Fruit fly (Drosophila melanogaster): ENCODE data around the gene Droj2.
A peak's percentile ranks its signal among the peaks of the same experiment; 100 is the strongest.

Droj2 gene

DNA sequence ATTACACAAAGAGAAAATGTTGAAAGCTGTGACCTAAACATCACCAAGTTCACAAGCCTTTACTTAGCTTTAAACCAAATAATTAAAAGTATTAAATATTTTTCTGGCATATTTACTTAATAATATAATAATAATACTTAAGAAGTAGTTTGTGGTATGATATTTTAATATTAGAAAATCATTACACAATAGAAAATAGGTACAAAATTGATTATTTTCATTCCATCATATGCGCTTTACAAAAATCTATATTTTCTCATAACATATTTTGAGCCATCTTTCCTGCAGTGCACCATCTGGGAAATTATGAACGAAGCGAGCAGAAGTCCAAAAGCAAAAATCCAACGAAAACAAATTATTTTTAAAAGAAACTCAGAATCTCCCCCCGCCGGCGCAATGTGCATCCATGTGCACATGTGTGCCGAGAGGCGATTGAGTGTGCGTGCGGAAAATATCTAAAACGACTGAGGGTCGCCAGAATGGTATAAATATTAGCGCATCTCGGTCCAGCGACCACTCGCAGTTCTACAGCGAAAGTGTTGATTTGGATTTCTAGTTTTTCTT, 43.6 kb downstream of the Droj2 start, which contains the start of gene Act87E (continued):
- TF ChIP-seq CG30403 (GFP tag; optimal IDR thresholded peaks at IDR 0.05) = peak; percentile 79
- peak; percentile 80 for TF ChIP-seq zf30C (GFP tag; optimal IDR thresholded peaks at IDR 0.05)
- no peak for TF ChIP-seq D (optimal IDR thresholded peaks at IDR 0.05)
- peak; percentile 67 for TF ChIP-seq D (GFP tag; optimal IDR thresholded peaks at IDR 0.05)
- TF ChIP-seq zen (tag; optimal IDR thresholded peaks at IDR 0.05) = peak; percentile 36
- no peak for TF ChIP-seq dan (GFP tag; IDR thresholded peaks at IDR 0.05)
- peak; percentile 29 for TF ChIP-seq HHEX (GFP tag; optimal IDR thresholded peaks at IDR 0.05)
- TF ChIP-seq scrt (GFP tag; optimal IDR thresholded peaks at IDR 0.05) = peak; percentile 35
- no peak for TF ChIP-seq CG7928 (GFP tag; optimal IDR thresholded peaks at IDR 0.05)
- TF ChIP-seq slp2 (GFP tag; optimal IDR thresholded peaks at IDR 0.05) = no peak
- no peak for TF ChIP-seq CG6813 (GFP tag; optimal IDR thresholded peaks at IDR 0.05)
- no peak for TF ChIP-seq CG32532 (GFP tag; IDR thresholded peaks at IDR 0.05)
- no peak for TF ChIP-seq CG1832 (GFP tag; optimal IDR thresholded peaks at IDR 0.05)
- TF ChIP-seq Hr3 (GFP tag; optimal IDR thresholded peaks at IDR 0.05) = peak; percentile 67
- TF ChIP-seq CG11247 (GFP tag; IDR thresholded peaks at IDR 0.05) = 0 out of 2 replicates have a peak, but pooled peaks have one; percentile 18
- peak; percentile 58 for TF ChIP-seq tin (GFP tag; optimal IDR thresholded peaks at IDR 0.05)
- TF ChIP-seq pum (GFP tag; optimal IDR thresholded peaks at IDR 0.05) = no peak
- TF ChIP-seq CG14014 (GFP tag; IDR thresholded peaks at IDR 0.05) = 0 out of 2 replicates have a peak, but pooled peaks have one; percentile 19
- TF ChIP-seq Lim3 (GFP tag; IDR thresholded peaks at IDR 0.05) = no peak
- TF ChIP-seq CG5245 (GFP tag; optimal IDR thresholded peaks at IDR 0.05) = no peak
- TF ChIP-seq Stat92E (GFP tag; optimal IDR thresholded peaks at IDR 0.05) = peak in 1 of 3 experiments; percentile 50
- peak; percentile 89 for TF ChIP-seq CG10979 (tag; optimal IDR thresholded peaks at IDR 0.05)
- TF ChIP-seq unpg (GFP tag; optimal IDR thresholded peaks at IDR 0.05) = peak; percentile 59
- no peak for TF ChIP-seq ro (GFP tag; IDR thresholded peaks at IDR 0.05)
- peak; percentile 42 for TF ChIP-seq CG12942 (GFP tag; optimal IDR thresholded peaks at IDR 0.05)
- TF ChIP-seq jumu (GFP tag; optimal IDR thresholded peaks at IDR 0.05) = no peak
- TF ChIP-seq CG4730 (GFP tag; IDR thresholded peaks at IDR 0.05) = 0 out of 2 replicates have a peak, but pooled peaks have one; percentile 19
- TF ChIP-seq CG13894 (tag; optimal IDR thresholded peaks at IDR 0.05) = no peak
- peak; percentile 26 for TF ChIP-seq Usf (GFP tag; optimal IDR thresholded peaks at IDR 0.05)
- TF ChIP-seq dm (GFP tag; optimal IDR thresholded peaks at IDR 0.05) = no peak
- TF ChIP-seq grn (GFP tag; optimal IDR thresholded peaks at IDR 0.05) = no peak
- TF ChIP-seq Optix (GFP tag; IDR thresholded peaks at IDR 0.05) = no peak
- no peak for TF ChIP-seq CG14965 (GFP tag; optimal IDR thresholded peaks at IDR 0.05; ENCODE audit: borderline replicate concordance)
- peak; percentile 81 for TF ChIP-seq D19A (tag; optimal IDR thresholded peaks at IDR 0.05)
- TF ChIP-seq CG6272 (GFP tag; IDR thresholded peaks at IDR 0.05) = no peak
- no peak; the same call in 1 of the 2 replicates for TF ChIP-seq bbx (GFP tag; IDR thresholded peaks at IDR 0.05; ENCODE audit: partially characterized antibody)
- TF ChIP-seq Poxn (GFP tag; IDR thresholded peaks at IDR 0.05) = no peak
- TF ChIP-seq CG16779 (GFP tag; IDR thresholded peaks at IDR 0.05) = no peak
- TF ChIP-seq fu2 (GFP tag; optimal IDR thresholded peaks at IDR 0.05) = no peak
- no peak for TF ChIP-seq zfh2 (GFP tag; optimal IDR thresholded peaks at IDR 0.05)
- TF ChIP-seq mld (GFP tag; IDR thresholded peaks at IDR 0.05; ENCODE audit: partially characterized antibody) = no peak
- TF ChIP-seq lmd (GFP tag; IDR thresholded peaks at IDR 0.05) = peak; percentile 61
- no peak for TF ChIP-seq CG9876 (GFP tag; optimal IDR thresholded peaks at IDR 0.05)
- TF ChIP-seq Oaz (GFP tag; IDR thresholded peaks at IDR 0.05) = no peak
- peak in 1 of 2 experiments; percentile 81 for TF ChIP-seq Hr51 (GFP tag; optimal IDR thresholded peaks at IDR 0.05)
- no peak for TF ChIP-seq Hmx (GFP tag; optimal IDR thresholded peaks at IDR 0.05)
- no peak for TF ChIP-seq Sry-δ (GFP tag; optimal IDR thresholded peaks at IDR 0.05)
- peak; percentile 84 for TF ChIP-seq CG14710 (tag; optimal IDR thresholded peaks at IDR 0.05)
- TF ChIP-seq zen2 (GFP tag; IDR thresholded peaks at IDR 0.05; ENCODE audit: partially characterized antibody) = no peak
- no peak for TF ChIP-seq CG17612 (GFP tag; IDR thresholded peaks at IDR 0.05)
- no peak for TF ChIP-seq Rx (GFP tag; IDR thresholded peaks at IDR 0.05)
